Fruit fly (Drosophila melanogaster) whole organism: ENCODE measurements around the gene SPE.
A peak's percentile ranks its signal among the peaks of the same experiment; 100 is the strongest.

ENCODE experiments used
- CG8478 ChIP-seq: fragments of >200 bp; optimal IDR thresholded peaks from 2 replicates; lab custom pipeline; 2018; ENCODE audit warnings: inconsistent platforms
- Dll ChIP-seq: fragments of >200 bp; optimal IDR thresholded peaks from 2 replicates; lab custom pipeline; 2017
- EcR ChIP-seq, 2 experiments: fragments of >200 bp; optimal IDR thresholded peaks; 2 replicates each; lab custom pipeline; 2017; ENCODE audit warnings: missing biosample characterization in 2 of 2, missing genetic modification characterization in 2 of 2, missing genetic modification reagents in 2 of 2
- pan ChIP-seq: fragments of >200 bp; optimal IDR thresholded peaks from 2 replicates; lab custom pipeline; 2017
- psq ChIP-seq: fragments of >200 bp; optimal IDR thresholded peaks from 2 replicates; lab custom pipeline; 2017
- usp ChIP-seq: fragments of >200 bp; optimal IDR thresholded peaks from 2 replicates; lab custom pipeline; 2017; ENCODE audit warnings: missing biosample characterization, missing genetic modification characterization, mixed read lengths

SPE gene

DNA sequence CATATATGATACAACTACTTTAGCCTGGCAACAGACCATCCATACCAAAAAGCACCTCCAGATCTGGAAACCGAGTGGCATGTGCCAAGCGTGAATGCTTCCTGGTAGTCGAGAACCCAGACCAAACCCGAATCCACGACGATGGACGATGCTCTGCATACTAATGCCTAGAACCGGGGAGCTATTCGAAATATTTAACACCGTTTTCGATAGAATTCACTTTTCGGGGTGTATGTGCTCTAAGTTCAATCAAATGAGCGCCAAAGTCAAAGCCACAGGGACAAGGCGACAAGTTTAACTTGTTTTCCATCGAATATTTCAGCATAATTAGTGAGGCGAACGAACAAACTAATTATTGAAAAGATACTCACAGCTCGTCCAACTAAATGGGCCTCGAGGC, 23.3 kb upstream of the SPE start:
- no peak for TF ChIP-seq pan (lab: Kevin White, UChicago)

DNA sequence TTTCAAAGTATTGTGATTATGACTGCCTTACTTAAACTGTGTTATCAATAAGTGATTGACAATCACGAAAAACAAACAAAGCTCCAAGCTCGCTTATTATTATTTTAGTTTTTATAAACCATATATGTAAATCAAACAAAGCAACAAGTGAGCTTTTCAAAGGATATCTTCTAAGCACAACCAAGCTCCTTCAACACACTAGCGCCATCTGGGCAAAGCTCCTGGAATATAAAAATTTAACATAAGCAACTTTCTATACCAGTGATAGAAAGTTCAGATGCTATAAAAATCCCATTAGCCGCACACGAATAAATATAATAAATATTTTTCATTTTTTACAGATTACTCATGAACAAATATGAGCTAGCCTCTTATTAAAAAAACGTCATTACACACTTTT, 21.6 kb upstream of the SPE start:
- TF ChIP-seq psq: no peak
- no peak for TF ChIP-seq EcR (GFP tag; optimal IDR thresholded peaks at IDR 0.05; lab: Kevin White, UChicago)
- no peak for TF ChIP-seq pan (lab: Kevin White, UChicago)

DNA sequence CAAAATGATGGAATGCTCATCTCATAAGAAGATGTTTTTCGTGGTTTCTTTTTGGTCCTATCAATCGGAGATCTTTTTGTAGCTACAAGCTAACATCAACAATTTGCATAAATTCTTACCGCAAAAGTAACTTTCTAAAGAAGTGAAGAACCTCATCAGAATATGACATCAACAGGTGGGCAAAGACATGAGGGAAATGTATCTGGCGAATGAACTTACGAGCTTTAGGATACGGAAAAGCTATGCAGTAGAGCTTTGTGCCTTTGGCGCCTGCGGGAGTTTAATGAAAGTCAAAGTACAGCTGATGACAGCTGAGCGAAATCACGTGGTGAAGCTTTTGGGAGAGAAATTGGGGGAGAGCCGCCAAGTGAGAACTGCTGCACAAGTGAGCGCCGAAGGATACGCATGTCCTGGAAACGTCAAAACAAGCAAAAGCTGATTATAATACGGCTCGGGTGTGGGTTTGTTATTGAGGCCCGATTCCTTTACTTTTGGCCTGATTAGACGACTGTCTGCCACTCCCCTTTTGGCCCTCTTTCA, 19.3 kb upstream of the SPE start:
- TF ChIP-seq pan (lab: Kevin White, UChicago) (no peak), CG8478 (lab: Kevin White, UChicago) (no peak), psq (no peak), usp (GFP tag; lab: Kevin White, UChicago) (no peak), EcR (GFP tag; optimal IDR thresholded peaks at IDR 0.05; lab: Kevin White, UChicago) (no peak)

dm6 chr3R:23667451-23667850, 18.6 kb upstream of the SPE start:
- TF ChIP-seq CG8478 (lab: Kevin White, UChicago): no peak
- no peak for TF ChIP-seq psq
- TF ChIP-seq EcR (GFP tag; optimal IDR thresholded peaks at IDR 0.05; lab: Kevin White, UChicago): no peak

- TF ChIP-seq pan (lab: Kevin White, UChicago): no peak
- TF ChIP-seq EcR (GFP tag; optimal IDR thresholded peaks at IDR 0.05; lab: Kevin White, UChicago): no peak
These were observed 17.5 kb upstream of the SPE start for dm6 chr3R:23668583-23668982.

DNA sequence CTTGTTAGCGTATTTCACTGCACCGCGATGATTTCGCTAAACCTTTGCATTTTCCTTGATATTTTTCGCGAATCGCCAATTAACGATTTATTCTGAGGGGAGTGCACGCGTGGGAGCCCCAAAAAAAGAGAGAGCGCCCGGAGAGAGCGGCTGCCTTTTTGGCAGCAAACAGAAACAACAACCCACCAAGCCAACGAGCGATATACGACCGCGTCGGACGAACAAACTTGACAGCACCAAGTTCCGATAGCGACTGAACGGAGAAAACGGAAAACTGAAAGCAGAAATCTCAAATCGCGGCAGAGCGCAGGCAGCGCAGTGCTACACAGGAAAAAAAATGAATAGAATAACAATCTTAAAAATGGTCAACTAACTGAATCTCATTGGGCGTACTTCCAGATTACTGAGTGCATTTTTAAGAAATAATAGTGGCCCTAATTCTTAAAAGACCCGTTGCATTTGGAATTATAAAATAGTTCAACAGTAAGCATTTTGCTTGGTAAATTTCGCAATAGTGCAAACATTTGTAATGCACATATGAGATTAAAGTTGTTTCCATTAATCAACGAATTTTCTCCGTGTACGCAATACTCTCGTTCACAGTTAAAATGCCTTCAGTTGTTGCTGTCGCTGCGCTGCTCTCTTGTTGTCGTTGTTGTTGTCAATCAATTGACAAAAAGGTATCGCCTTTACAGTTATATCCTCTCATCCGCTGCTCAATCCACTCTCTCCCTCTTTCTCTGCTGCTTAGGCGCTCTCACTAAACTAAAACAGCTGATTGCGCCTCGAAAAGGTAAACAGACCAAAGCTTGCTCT, 16.4 kb upstream of the SPE start, which contains the start of gene CG31145:
Gene CG31145 (minus strand): TSS at position 259 of the 816 bp plus-strand sequence.
- TF ChIP-seq usp (GFP tag; lab: Kevin White, UChicago) (no peak), pan (lab: Kevin White, UChicago) (peak; percentile 23), Dll (lab: Kevin White, UChicago) (peak; percentile 68)

dm6 chr3R:23673084-23673483, 13.0 kb upstream of the SPE start:
- TF ChIP-seq pan (lab: Kevin White, UChicago) (no peak), EcR (GFP tag; optimal IDR thresholded peaks at IDR 0.05; lab: Kevin White, UChicago) (no peak), Dll (lab: Kevin White, UChicago) (no peak), usp (GFP tag; lab: Kevin White, UChicago) (no peak), CG8478 (lab: Kevin White, UChicago) (no peak), psq (no peak)

DNA sequence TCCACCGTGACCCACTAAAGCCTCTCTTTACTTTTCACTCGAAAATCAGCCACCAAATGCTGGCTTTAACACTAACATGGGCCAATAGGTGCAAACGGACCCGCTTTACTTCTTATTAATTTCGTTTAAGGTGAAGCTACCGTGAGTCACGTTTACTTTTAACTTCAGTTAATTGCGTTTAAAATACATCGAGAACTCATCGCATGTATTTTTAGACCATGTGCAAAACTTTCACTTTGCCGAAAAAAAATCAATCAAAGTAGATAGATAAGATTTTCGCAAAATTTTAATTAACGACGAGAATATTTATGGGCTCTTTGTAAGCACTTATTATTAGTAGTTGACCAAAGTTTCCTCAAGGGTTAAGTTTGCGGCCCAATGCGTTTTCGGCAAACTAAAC, 11.7 kb upstream of the SPE start:
- TF ChIP-seq CG8478 (lab: Kevin White, UChicago): no peak
- TF ChIP-seq Dll (lab: Kevin White, UChicago): no peak
- TF ChIP-seq psq: no peak

DNA sequence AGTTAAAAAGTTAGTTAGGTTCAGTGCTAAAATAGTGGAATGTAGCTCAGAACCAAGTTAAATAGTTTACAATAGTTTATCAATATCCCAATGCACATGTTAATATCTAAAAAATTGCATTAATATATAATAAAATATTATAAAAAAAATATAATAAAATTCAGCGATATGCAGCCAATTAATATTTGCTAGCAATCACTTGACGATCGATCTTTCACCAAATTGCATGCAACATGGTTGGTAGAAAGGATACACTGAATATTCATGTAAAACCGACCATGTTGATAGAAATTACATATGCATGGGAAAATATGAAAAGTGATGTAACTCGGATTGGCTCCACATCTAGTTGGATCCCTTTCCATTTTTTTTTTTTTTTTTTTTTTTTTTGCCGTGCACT, 10.4 kb upstream of the SPE start:
- TF ChIP-seq Dll (lab: Kevin White, UChicago): no peak
- no peak for TF ChIP-seq pan (lab: Kevin White, UChicago)
- TF ChIP-seq EcR (GFP tag; optimal IDR thresholded peaks at IDR 0.05; lab: Kevin White, UChicago): no peak
- no peak for TF ChIP-seq usp (GFP tag; lab: Kevin White, UChicago)
- TF ChIP-seq psq: no peak

DNA sequence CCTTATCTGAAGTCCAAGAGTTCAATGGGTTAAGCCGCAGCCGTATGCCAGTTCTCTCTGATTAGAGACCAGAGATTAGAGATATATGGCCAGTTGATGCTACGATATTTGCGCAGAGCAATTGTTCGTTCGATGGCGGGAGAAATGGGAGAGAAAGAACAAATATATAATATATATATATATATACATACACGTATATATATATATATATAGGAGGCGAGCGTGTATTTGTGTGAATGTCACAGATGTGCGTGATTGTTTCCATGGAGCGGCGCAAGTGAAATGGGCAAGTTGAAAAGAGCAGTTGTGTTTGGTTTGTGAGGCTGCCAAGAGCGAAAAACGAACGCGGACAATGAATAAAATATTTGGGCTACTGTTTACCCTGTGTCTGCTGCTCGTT, 9.0 kb upstream of the SPE start, which contains the start of gene GILT3:
Gene GILT3 (plus strand): TSS at position 301 of the 400 bp plus-strand sequence.
- TF ChIP-seq psq: no peak
- no peak for TF ChIP-seq Dll (lab: Kevin White, UChicago)

DNA sequence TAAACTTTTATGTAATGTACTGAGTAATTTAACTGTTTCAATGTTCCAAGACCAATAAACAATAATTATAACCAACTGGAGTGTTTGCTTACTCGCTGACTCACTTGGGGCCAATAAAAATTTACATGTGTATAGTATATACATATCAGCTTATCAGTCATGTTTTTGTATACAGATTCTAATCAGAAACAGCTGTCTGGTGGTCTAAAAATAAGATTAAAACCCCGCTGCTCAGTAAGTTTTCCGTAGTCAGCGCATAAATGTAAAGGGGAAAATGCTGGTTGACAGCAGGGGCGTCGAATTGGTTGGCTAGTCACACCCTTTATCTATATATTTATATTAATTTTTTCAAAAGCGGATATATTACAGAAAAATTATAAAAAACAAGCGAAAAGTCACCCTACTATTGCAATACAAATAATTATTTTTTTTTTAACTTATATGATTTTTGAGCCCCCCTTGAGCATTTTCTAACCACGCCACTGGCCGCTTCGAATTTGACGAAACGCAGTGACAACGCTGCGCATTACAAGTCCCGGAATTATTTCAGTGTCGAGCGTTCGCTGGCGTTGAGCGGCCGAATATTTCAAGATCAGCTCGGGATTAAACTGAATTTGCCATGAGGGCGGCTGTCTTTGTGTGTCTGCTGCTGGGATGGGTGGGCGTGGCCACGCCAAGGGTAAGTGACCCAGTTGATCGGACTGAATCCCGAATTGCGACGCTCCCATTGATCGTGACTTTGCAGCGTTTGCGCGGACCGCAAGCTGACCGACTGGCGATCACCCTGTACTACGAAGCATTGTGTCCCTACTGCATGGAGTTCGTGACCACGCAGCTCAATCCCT, 7.5 kb upstream of the SPE start, which contains the start of gene GILT2:
Gene GILT2 (plus strand): TSS at position 547 of the 845 bp plus-strand sequence.
- TF ChIP-seq pan (lab: Kevin White, UChicago) (no peak), Dll (lab: Kevin White, UChicago) (no peak), psq (no peak), usp (GFP tag; lab: Kevin White, UChicago) (no peak), CG8478 (lab: Kevin White, UChicago) (no peak), EcR (GFP tag; optimal IDR thresholded peaks at IDR 0.05; lab: Kevin White, UChicago) (no peak)

- no peak for TF ChIP-seq usp (GFP tag; lab: Kevin White, UChicago)
- no peak for TF ChIP-seq psq
- no peak for TF ChIP-seq CG8478 (lab: Kevin White, UChicago)
- TF ChIP-seq EcR (GFP tag; optimal IDR thresholded peaks at IDR 0.05; lab: Kevin White, UChicago): no peak
- no peak for TF ChIP-seq pan (lab: Kevin White, UChicago)
- TF ChIP-seq Dll (lab: Kevin White, UChicago): no peak
These were observed 6.1 kb upstream of the SPE start, which contains the start of gene eIF3d1 for dm6 chr3R:23679911-23680336. eIF3d1 (plus strand) TSS chr3R:23680039.
